ENCODE assay signal across 1 fruit fly cellular context in the genomic region with DNA sequence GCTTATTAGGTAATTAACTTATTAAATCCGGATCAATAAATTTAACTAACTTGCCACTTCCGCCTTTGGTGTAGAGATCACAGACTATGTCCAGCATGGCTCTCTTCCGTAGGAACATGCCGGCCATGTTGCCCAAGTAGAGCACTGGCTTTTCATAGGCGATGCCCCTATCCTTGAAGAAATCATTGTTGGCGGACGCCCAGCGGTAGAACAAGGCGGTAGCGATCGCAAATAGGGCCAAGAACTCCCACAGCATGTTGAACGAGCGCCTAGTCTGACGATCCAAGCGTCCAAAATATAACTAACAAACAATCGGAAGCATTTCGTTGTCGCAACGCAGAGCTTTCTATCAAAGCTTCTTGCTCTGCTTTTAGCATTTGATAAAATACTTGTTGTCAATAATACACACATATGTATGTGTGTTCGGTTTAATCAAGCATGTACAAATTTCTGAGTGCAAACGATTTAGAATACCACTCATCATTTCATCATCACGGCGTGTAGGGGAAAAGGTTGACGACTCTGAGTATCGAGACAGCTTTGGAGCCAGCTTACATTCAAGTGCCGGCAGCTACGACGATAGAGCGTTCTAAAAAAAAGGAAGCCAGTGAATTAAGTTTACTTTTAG.
A peak's percentile ranks its signal among the peaks of the same experiment; 100 is the strongest.
TF ChIP-seq lines count a peak whose summit lies in the region.

A gene (minus strand): TSS at position 310 of the 628 bp plus-strand sequence.

TF ChIP-seq in whole organism, embryonic, 481 proteins besides CTCF, POLR2A, EP300 and RAD21 (continued from another document and continues in another):
- no peak for TF ChIP-seq CG18764 (GFP tag; optimal IDR thresholded peaks at IDR 0.05; lab: Kevin White, UChicago)
- TF ChIP-seq Dref (GFP tag; IDR thresholded peaks at IDR 0.05; lab: Robert Waterston, UW), result 0 out of 2 replicates have a peak, but pooled peaks have one; percentile 10
- TF ChIP-seq salm (tag; optimal IDR thresholded peaks at IDR 0.05; lab: Kevin White, UChicago), result no peak
- no peak for TF ChIP-seq da (GFP tag; optimal IDR thresholded peaks at IDR 0.05; lab: Kevin White, UChicago)
- no peak for TF ChIP-seq CG10565 (GFP tag; optimal IDR thresholded peaks at IDR 0.05; lab: Kevin White, UChicago)
- no peak for TF ChIP-seq D (optimal IDR thresholded peaks at IDR 0.05; lab: Kevin White, UChicago)
- TF ChIP-seq D (GFP tag; optimal IDR thresholded peaks at IDR 0.05; lab: Kevin White, UChicago), result no peak
- peak; percentile 22 for TF ChIP-seq MTF-1 (GFP tag; optimal IDR thresholded peaks at IDR 0.05; lab: Kevin White, UChicago; ENCODE audit: borderline replicate concordance)
- TF ChIP-seq CG3838 (GFP tag; optimal IDR thresholded peaks at IDR 0.05; lab: Kevin White, UChicago), result peak; percentile 10
- no peak for TF ChIP-seq Hand (GFP tag; optimal IDR thresholded peaks at IDR 0.05; lab: Kevin White, UChicago)
- no peak for TF ChIP-seq CG4360 (GFP tag; IDR thresholded peaks at IDR 0.05; lab: Robert Waterston, UW)
- no peak for TF ChIP-seq oc (tag; optimal IDR thresholded peaks at IDR 0.05; lab: Kevin White, UChicago)
- TF ChIP-seq BtbVII (GFP tag; optimal IDR thresholded peaks at IDR 0.05; lab: Kevin White, UChicago), result no peak
- TF ChIP-seq Ets65A (GFP tag; lab: Kevin White, UChicago), result peak; percentile 50
- no peak for TF ChIP-seq CG43689 (GFP tag; IDR thresholded peaks at IDR 0.05; lab: Robert Waterston, UW)
- peak; percentile 3 for TF ChIP-seq CG15514 (GFP tag; optimal IDR thresholded peaks at IDR 0.05; lab: Kevin White, UChicago)
- no peak for TF ChIP-seq Ssrp (tag; optimal IDR thresholded peaks at IDR 0.05; lab: Kevin White, UChicago)
- no peak for TF ChIP-seq CG16779 (GFP tag; IDR thresholded peaks at IDR 0.05; lab: Robert Waterston, UW)
- no peak for TF ChIP-seq gem (tag; optimal IDR thresholded peaks at IDR 0.05; lab: Kevin White, UChicago)
- no peak for TF ChIP-seq CG10147 (GFP tag; optimal IDR thresholded peaks at IDR 0.05; lab: Kevin White, UChicago)
- 0 out of 3 replicates have a peak, but pooled peaks have one; percentile 22 for TF ChIP-seq dysf (GFP tag; IDR thresholded peaks at IDR 0.05; lab: Robert Waterston, UW)
- TF ChIP-seq esg (GFP tag; conservative IDR thresholded peaks at IDR 0.05; lab: Robert Waterston, UW), result no peak
- no peak for TF ChIP-seq Oaz (GFP tag; IDR thresholded peaks at IDR 0.05; lab: Robert Waterston, UW)
- TF ChIP-seq ash1 (GFP tag; optimal IDR thresholded peaks at IDR 0.05; lab: Kevin White, UChicago), result no peak
- no peak for TF ChIP-seq zen2 (GFP tag; IDR thresholded peaks at IDR 0.05; lab: Robert Waterston, UW; ENCODE audit: partially characterized antibody)
- TF ChIP-seq Fer1 (GFP tag; optimal IDR thresholded peaks at IDR 0.05; lab: Kevin White, UChicago), result no peak
- 0 out of 2 replicates have a peak, but pooled peaks have one; percentile 9 for TF ChIP-seq bbx (GFP tag; IDR thresholded peaks at IDR 0.05; lab: Robert Waterston, UW; ENCODE audit: partially characterized antibody)
- TF ChIP-seq CG11723 (GFP tag; optimal IDR thresholded peaks at IDR 0.05; lab: Kevin White, UChicago), result no peak
- TF ChIP-seq btn (GFP tag; optimal IDR thresholded peaks at IDR 0.05; lab: Kevin White, UChicago), result no peak
- TF ChIP-seq Dek (tag; optimal IDR thresholded peaks at IDR 0.05; lab: Kevin White, UChicago), result no peak
- TF ChIP-seq dan (GFP tag; IDR thresholded peaks at IDR 0.05; lab: Robert Waterston, UW), result no peak
- TF ChIP-seq ftz-f1 (GFP tag; optimal IDR thresholded peaks at IDR 0.05; lab: Kevin White, UChicago), result peak; percentile 75
- no peak for TF ChIP-seq Abd-B (GFP tag; optimal IDR thresholded peaks at IDR 0.05; lab: Kevin White, UChicago)
- no peak for TF ChIP-seq Deaf1 (tag; optimal IDR thresholded peaks at IDR 0.05; lab: Kevin White, UChicago)
- TF ChIP-seq CG4854 (GFP tag; optimal IDR thresholded peaks at IDR 0.05; lab: Kevin White, UChicago), result no peak
- no peak for TF ChIP-seq CG14667 (GFP tag; IDR thresholded peaks at IDR 0.05; lab: Robert Waterston, UW)
- TF ChIP-seq Camta (GFP tag; optimal IDR thresholded peaks at IDR 0.05; lab: Kevin White, UChicago), result no peak
- no peak for TF ChIP-seq hb (GFP tag; IDR thresholded peaks at IDR 0.05; lab: Robert Waterston, UW; ENCODE audit: partially characterized antibody)
- TF ChIP-seq CG12219 (GFP tag; optimal IDR thresholded peaks at IDR 0.05; lab: Kevin White, UChicago), result no peak
- TF ChIP-seq stc (GFP tag; IDR thresholded peaks at IDR 0.05; lab: Robert Waterston, UW), result no peak
- no peak for TF ChIP-seq CrebB (tag; optimal IDR thresholded peaks at IDR 0.05; lab: Kevin White, UChicago)
- no peak for TF ChIP-seq CG8944 (GFP tag; optimal IDR thresholded peaks at IDR 0.05; lab: Kevin White, UChicago)
- TF ChIP-seq Gsc (GFP tag; IDR thresholded peaks at IDR 0.05; lab: Robert Waterston, UW), result no peak
- peak; percentile 13 for TF ChIP-seq HmgZ (tag; optimal IDR thresholded peaks at IDR 0.05; lab: Kevin White, UChicago)
- TF ChIP-seq HLH54F (GFP tag; optimal IDR thresholded peaks at IDR 0.05; lab: Kevin White, UChicago), result no peak
- TF ChIP-seq CG8478 (optimal IDR thresholded peaks at IDR 0.05; lab: Kevin White, UChicago), result no peak
- peak; percentile 46; the same call in 1 of the 2 replicates for TF ChIP-seq CG42726 (GFP tag; IDR thresholded peaks at IDR 0.05; lab: Robert Waterston, UW; ENCODE audit: partially characterized antibody)
- TF ChIP-seq hth (optimal IDR thresholded peaks at IDR 0.05; lab: Kevin White, UChicago), result no peak
- TF ChIP-seq Nf-YC (tag; optimal IDR thresholded peaks at IDR 0.05; lab: Kevin White, UChicago), result no peak
- TF ChIP-seq Aef1 (GFP tag; IDR thresholded peaks at IDR 0.05; lab: Robert Waterston, UW), result no peak
- no peak for TF ChIP-seq CG6683 (GFP tag; optimal IDR thresholded peaks at IDR 0.05; lab: Kevin White, UChicago)
- no peak for TF ChIP-seq cwo (GFP tag; optimal IDR thresholded peaks at IDR 0.05; lab: Kevin White, UChicago)
- no peak for TF ChIP-seq unc-4 (GFP tag; IDR thresholded peaks at IDR 0.05; lab: Robert Waterston, UW; ENCODE audit: partially characterized antibody)
- TF ChIP-seq Rx (GFP tag; IDR thresholded peaks at IDR 0.05; lab: Robert Waterston, UW), result no peak
- peak; percentile 25; the same call in 1 of the 2 replicates for TF ChIP-seq CG13287 (GFP tag; IDR thresholded peaks at IDR 0.05; lab: Robert Waterston, UW; ENCODE audit: partially characterized antibody)
- no peak for TF ChIP-seq chn (GFP tag; optimal IDR thresholded peaks at IDR 0.05; lab: Kevin White, UChicago)
- TF ChIP-seq Sox100B (GFP tag; optimal IDR thresholded peaks at IDR 0.05; lab: Kevin White, UChicago), result no peak
- TF ChIP-seq CG3995 (GFP tag; optimal IDR thresholded peaks at IDR 0.05; lab: Kevin White, UChicago), result no peak
- no peak for TF ChIP-seq Sox102F (GFP tag; optimal IDR thresholded peaks at IDR 0.05; lab: Kevin White, UChicago)
- no peak for TF ChIP-seq Kr (GFP tag; optimal IDR thresholded peaks at IDR 0.05; lab: Kevin White, UChicago)
- TF ChIP-seq amos (GFP tag; IDR thresholded peaks at IDR 0.05; lab: Robert Waterston, UW; ENCODE audit: partially characterized antibody), result peak; percentile 33; the same call in 1 of the 2 replicates
- no peak for TF ChIP-seq Drgx (GFP tag; IDR thresholded peaks at IDR 0.05; lab: Robert Waterston, UW)
- no peak for TF ChIP-seq CG16815 (GFP tag; optimal IDR thresholded peaks at IDR 0.05; lab: Kevin White, UChicago)
- peak; percentile 40 for TF ChIP-seq cg (GFP tag; optimal IDR thresholded peaks at IDR 0.05; lab: Kevin White, UChicago)
- no peak for TF ChIP-seq BEAF-32 (GFP tag; optimal IDR thresholded peaks at IDR 0.05; lab: Kevin White, UChicago)
- no peak for TF ChIP-seq CG6272 (GFP tag; IDR thresholded peaks at IDR 0.05; lab: Robert Waterston, UW)
- no peak for TF ChIP-seq slp2 (GFP tag; optimal IDR thresholded peaks at IDR 0.05; lab: Kevin White, UChicago)
- no peak for TF ChIP-seq nmo (GFP tag; optimal IDR thresholded peaks at IDR 0.05; lab: Kevin White, UChicago)
- TF ChIP-seq CG2202 (tag; optimal IDR thresholded peaks at IDR 0.05; lab: Kevin White, UChicago), result no peak
- peak; percentile 69 for TF ChIP-seq mirr (GFP tag; optimal IDR thresholded peaks at IDR 0.05; lab: Kevin White, UChicago)
- TF ChIP-seq CG12942 (GFP tag; optimal IDR thresholded peaks at IDR 0.05; lab: Kevin White, UChicago), result no peak
- TF ChIP-seq Bdp1 (GFP tag; optimal IDR thresholded peaks at IDR 0.05; lab: Kevin White, UChicago), result no peak
- TF ChIP-seq br (optimal IDR thresholded peaks at IDR 0.05; lab: Kevin White, UChicago), result no peak
- TF ChIP-seq luna (GFP tag; optimal IDR thresholded peaks at IDR 0.05; lab: Kevin White, UChicago), result no peak
- TF ChIP-seq CG10209 (GFP tag; optimal IDR thresholded peaks at IDR 0.05; lab: Kevin White, UChicago), result no peak
- TF ChIP-seq Spps (tag; optimal IDR thresholded peaks at IDR 0.05; lab: Kevin White, UChicago), result no peak
- TF ChIP-seq B-H1 (GFP tag; IDR thresholded peaks at IDR 0.05; lab: Robert Waterston, UW), result no peak
- no peak for TF ChIP-seq CG34224 (GFP tag; IDR thresholded peaks at IDR 0.05; lab: Robert Waterston, UW; ENCODE audit: partially characterized antibody)
- TF ChIP-seq Pdp1 (GFP tag; optimal IDR thresholded peaks at IDR 0.05; lab: Kevin White, UChicago), result peak in 1 of 2 experiments; percentile 17
- TF ChIP-seq CG11560 (tag; IDR thresholded peaks at IDR 0.05; lab: Robert Waterston, UW), result no peak
- TF ChIP-seq D19B (GFP tag; optimal IDR thresholded peaks at IDR 0.05; lab: Kevin White, UChicago), result no peak
- TF ChIP-seq Myb (GFP tag; optimal IDR thresholded peaks at IDR 0.05; lab: Kevin White, UChicago), result no peak
- no peak for TF ChIP-seq CG11695 (GFP tag; IDR thresholded peaks at IDR 0.05; lab: Robert Waterston, UW)
- TF ChIP-seq ro (GFP tag; IDR thresholded peaks at IDR 0.05; lab: Robert Waterston, UW), result no peak
- no peak for TF ChIP-seq CG15073 (GFP tag; optimal IDR thresholded peaks at IDR 0.05; lab: Kevin White, UChicago)
- TF ChIP-seq CG2678 (tag; optimal IDR thresholded peaks at IDR 0.05; lab: Kevin White, UChicago), result no peak
- no peak for TF ChIP-seq Mrtf (GFP tag; IDR thresholded peaks at IDR 0.05; lab: Robert Waterston, UW)
- TF ChIP-seq CG7786 (GFP tag; optimal IDR thresholded peaks at IDR 0.05; lab: Kevin White, UChicago), result no peak
- TF ChIP-seq exex (tag; optimal IDR thresholded peaks at IDR 0.05; lab: Kevin White, UChicago), result peak; percentile 53
- no peak for TF ChIP-seq kah (GFP tag; optimal IDR thresholded peaks at IDR 0.05; lab: Kevin White, UChicago)
- no peak for TF ChIP-seq MBD-R2 (GFP tag; IDR thresholded peaks at IDR 0.05; lab: Robert Waterston, UW)
- no peak for TF ChIP-seq kay (GFP tag; optimal IDR thresholded peaks at IDR 0.05; lab: Kevin White, UChicago)
- no peak for TF ChIP-seq peb (GFP tag; IDR thresholded peaks at IDR 0.05; lab: Robert Waterston, UW)
- no peak for TF ChIP-seq pb (GFP tag; optimal IDR thresholded peaks at IDR 0.05; lab: Kevin White, UChicago)
- TF ChIP-seq GATAe (GFP tag; conservative IDR thresholded peaks at IDR 0.05; lab: Robert Waterston, UW), result no peak; the same call in 1 of the 2 replicates
- no peak for TF ChIP-seq Meics (GFP tag; optimal IDR thresholded peaks at IDR 0.05; lab: Kevin White, UChicago)
- no peak for TF ChIP-seq CG31365 (tag; optimal IDR thresholded peaks at IDR 0.05; lab: Kevin White, UChicago)
- TF ChIP-seq kni (GFP tag; optimal IDR thresholded peaks at IDR 0.05; lab: Kevin White, UChicago), result no peak
- no peak for TF ChIP-seq CG10979 (tag; optimal IDR thresholded peaks at IDR 0.05; lab: Kevin White, UChicago)
- no peak for TF ChIP-seq CG17912 (GFP tag; optimal IDR thresholded peaks at IDR 0.05; lab: Kevin White, UChicago)
- no peak for TF ChIP-seq CG15269 (tag; optimal IDR thresholded peaks at IDR 0.05; lab: Kevin White, UChicago)
- no peak for TF ChIP-seq CG6765 (GFP tag; optimal IDR thresholded peaks at IDR 0.05; lab: Kevin White, UChicago)
- TF ChIP-seq dati (GFP tag; IDR thresholded peaks at IDR 0.05; lab: Robert Waterston, UW), result no peak
- TF ChIP-seq CG10959 (GFP tag; IDR thresholded peaks at IDR 0.05; lab: Robert Waterston, UW), result no peak
- TF ChIP-seq gro (GFP tag; optimal IDR thresholded peaks at IDR 0.05; lab: Kevin White, UChicago), result peak; percentile 14
- TF ChIP-seq dmrt99B (tag; optimal IDR thresholded peaks at IDR 0.05; lab: Kevin White, UChicago), result no peak
- no peak for TF ChIP-seq CG30403 (GFP tag; optimal IDR thresholded peaks at IDR 0.05; lab: Kevin White, UChicago)
- no peak for TF ChIP-seq CG6654 (GFP tag; optimal IDR thresholded peaks at IDR 0.05; lab: Kevin White, UChicago)
- TF ChIP-seq CG10543 (GFP tag; optimal IDR thresholded peaks at IDR 0.05; lab: Kevin White, UChicago), result peak; percentile 79
- TF ChIP-seq jing (GFP tag; optimal IDR thresholded peaks at IDR 0.05; lab: Kevin White, UChicago), result no peak
- TF ChIP-seq her (GFP tag; optimal IDR thresholded peaks at IDR 0.05; lab: Kevin White, UChicago), result no peak
- TF ChIP-seq pan (optimal IDR thresholded peaks at IDR 0.05; lab: Kevin White, UChicago), result no peak
- no peak for TF ChIP-seq pan (GFP tag; optimal IDR thresholded peaks at IDR 0.05 in 1 of 2, IDR thresholded peaks at IDR 0.05 in 1 of 2)
- no peak for TF ChIP-seq Hr39 (optimal IDR thresholded peaks at IDR 0.05; lab: Kevin White, UChicago)
- no peak for TF ChIP-seq CG6813 (GFP tag; optimal IDR thresholded peaks at IDR 0.05; lab: Kevin White, UChicago)
- TF ChIP-seq Med (GFP tag; lab: Kevin White, UChicago), result no peak
- peak; percentile 9 for TF ChIP-seq CG18011 (GFP tag; optimal IDR thresholded peaks at IDR 0.05; lab: Kevin White, UChicago)
- TF ChIP-seq CG4730 (GFP tag; IDR thresholded peaks at IDR 0.05; lab: Robert Waterston, UW), result no peak
- no peak for TF ChIP-seq dimm (GFP tag; IDR thresholded peaks at IDR 0.05; lab: Robert Waterston, UW)
- TF ChIP-seq CG8924 (tag; optimal IDR thresholded peaks at IDR 0.05; lab: Kevin White, UChicago), result no peak
- TF ChIP-seq CG17612 (GFP tag; IDR thresholded peaks at IDR 0.05; lab: Robert Waterston, UW), result no peak
- TF ChIP-seq Dip3 (GFP tag; optimal IDR thresholded peaks at IDR 0.05; lab: Kevin White, UChicago), result no peak
- no peak for TF ChIP-seq wor (GFP tag; IDR thresholded peaks at IDR 0.05; lab: Robert Waterston, UW)
- no peak for TF ChIP-seq gce (GFP tag; IDR thresholded peaks at IDR 0.05; lab: Robert Waterston, UW)
- no peak for TF ChIP-seq croc (GFP tag; conservative IDR thresholded peaks at IDR 0.05; lab: Robert Waterston, UW)
- no peak for TF ChIP-seq so (GFP tag; IDR thresholded peaks at IDR 0.05; lab: Robert Waterston, UW)
- TF ChIP-seq sc (optimal IDR thresholded peaks at IDR 0.05; lab: Kevin White, UChicago), result no peak
- no peak for TF ChIP-seq sc (GFP tag; optimal IDR thresholded peaks at IDR 0.05; lab: Kevin White, UChicago)
- no peak for TF ChIP-seq pros (GFP tag; optimal IDR thresholded peaks at IDR 0.05; lab: Kevin White, UChicago)
- no peak for TF ChIP-seq CG7745 (tag; optimal IDR thresholded peaks at IDR 0.05; lab: Kevin White, UChicago)
